Worm (Caenorhabditis elegans): Measurements from ENCODE around the gene F17C11.11.

The F17C11.11 gene

DNA sequence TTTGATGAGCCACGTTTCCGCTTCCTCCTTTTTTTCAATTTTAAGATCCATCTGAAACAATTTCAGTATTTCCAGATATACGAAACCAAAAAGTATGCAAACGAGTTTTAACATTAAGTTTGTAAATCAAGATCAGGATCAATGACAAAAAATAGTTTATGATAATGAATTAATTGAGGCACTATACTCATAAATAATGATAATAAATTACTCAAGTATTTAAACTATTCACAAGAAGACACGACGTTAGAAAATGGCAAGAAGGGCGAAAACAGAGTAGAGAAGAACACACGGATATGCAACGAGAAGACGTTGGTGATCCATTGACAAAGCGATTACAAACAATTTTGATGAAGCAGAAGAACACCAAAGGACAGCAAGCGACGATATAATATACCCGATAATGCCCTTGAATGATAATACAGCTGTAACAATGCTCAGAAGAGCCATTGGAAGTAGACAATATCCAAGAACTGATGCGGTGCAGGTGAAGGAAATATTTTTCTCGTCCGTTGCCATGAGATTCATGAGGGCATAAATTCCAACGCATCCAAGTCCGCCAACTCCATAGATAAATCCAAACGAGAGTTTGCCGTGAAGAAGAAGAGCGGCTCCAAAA is 45.0 kb downstream of the F17C11.11 start, which contains the start of gene F32D8.4:
TSS of gene F32D8.4 (minus strand) at position 51 of the 619 bp plus-strand sequence.
- TF ChIP-seq nhr-237 (tag; optimal IDR thresholded peaks at IDR 0.05) = no peak
- TF ChIP-seq cnd-1 (tag; optimal IDR thresholded peaks at IDR 0.05) = no peak
- no peak for TF ChIP-seq blmp-1 (tag; optimal IDR thresholded peaks at IDR 0.05)
- no peak for TF ChIP-seq hlh-1 (tag; optimal IDR thresholded peaks at IDR 0.05)
- TF ChIP-seq elt-1 (tag; optimal IDR thresholded peaks at IDR 0.05; ENCODE audit: borderline replicate concordance, insufficient read depth) = no peak
- no peak for TF ChIP-seq ceh-39 (tag; optimal IDR thresholded peaks at IDR 0.05)
- no peak for TF ChIP-seq drap-1 (GFP tag; optimal IDR thresholded peaks at IDR 0.05)
- TF ChIP-seq ceh-43 (GFP tag; optimal IDR thresholded peaks at IDR 0.05) = no peak
- no peak for TF ChIP-seq bed-3 (GFP tag; optimal IDR thresholded peaks at IDR 0.05)
- TF ChIP-seq nhr-12 (tag; optimal IDR thresholded peaks at IDR 0.05) = no peak
- no peak for TF ChIP-seq zip-8 (tag; optimal IDR thresholded peaks at IDR 0.05)
- no peak for TF ChIP-seq nhr-76 (tag; optimal IDR thresholded peaks at IDR 0.05)
- TF ChIP-seq ztf-11 (tag; optimal IDR thresholded peaks at IDR 0.05) = no peak
- TF ChIP-seq nhr-2 (tag; optimal IDR thresholded peaks at IDR 0.05) = no peak
- TF ChIP-seq lsy-2 (tag; optimal IDR thresholded peaks at IDR 0.05) = no peak
- TF ChIP-seq unc-39 (tag; optimal IDR thresholded peaks at IDR 0.05) = no peak
- no peak for TF ChIP-seq nhr-28 (tag; optimal IDR thresholded peaks at IDR 0.05)

ce11 chrV:10890980-10891379 is 47.6 kb downstream of the F17C11.11 start, which contains the start of gene F32D8.12:
F32D8.12 (minus strand) TSS chrV:10891027.
- TF ChIP-seq mab-5 (tag; optimal IDR thresholded peaks at IDR 0.05) (no peak), flh-1 (GFP tag; optimal IDR thresholded peaks at IDR 0.05) (no peak), sem-2 (GFP tag; optimal IDR thresholded peaks at IDR 0.05) (no peak), nhr-12 (tag; optimal IDR thresholded peaks at IDR 0.05) (no peak), nhr-2 (tag; optimal IDR thresholded peaks at IDR 0.05) (no peak), unc-120 (tag; optimal IDR thresholded peaks at IDR 0.05; ENCODE audit: poor library complexity, severe bottlenecking) (no peak), bed-3 (GFP tag; optimal IDR thresholded peaks at IDR 0.05) (no peak), mls-2 (tag; optimal IDR thresholded peaks at IDR 0.05) (no peak), lin-32 (GFP tag; optimal IDR thresholded peaks at IDR 0.05) (no peak)

DNA sequence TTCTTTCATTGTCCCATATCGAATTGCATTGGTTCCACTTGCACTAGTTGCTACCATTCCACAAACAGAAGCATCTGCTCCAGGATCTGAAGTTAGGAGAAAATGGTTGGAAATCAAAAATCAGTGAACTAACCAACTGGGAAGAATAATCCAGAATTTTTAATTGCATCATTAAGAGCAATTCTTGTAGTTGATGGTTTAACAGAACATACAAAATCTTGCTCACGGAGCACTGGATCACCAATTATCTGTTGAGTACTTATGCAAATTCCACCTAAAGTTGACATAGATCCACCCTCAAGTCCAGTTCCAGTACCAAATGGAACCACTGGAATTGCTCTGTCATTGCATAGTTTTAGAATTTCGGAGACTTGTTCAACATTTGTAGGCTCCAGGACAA is 48.8 kb downstream of the F17C11.11 start:
- TF ChIP-seq blmp-1 (tag; optimal IDR thresholded peaks at IDR 0.05) (no peak), lin-13 (tag; optimal IDR thresholded peaks at IDR 0.05) (no peak), nhr-12 (tag; optimal IDR thresholded peaks at IDR 0.05) (no peak), tbx-8 (GFP tag; optimal IDR thresholded peaks at IDR 0.05) (no peak), drap-1 (GFP tag; optimal IDR thresholded peaks at IDR 0.05) (no peak), M03D4.4 (tag; optimal IDR thresholded peaks at IDR 0.05) (no peak), elt-1 (tag; optimal IDR thresholded peaks at IDR 0.05; ENCODE audit: borderline replicate concordance, insufficient read depth) (no peak), elt-3 (tag; optimal IDR thresholded peaks at IDR 0.05) (no peak), zip-8 (tag; optimal IDR thresholded peaks at IDR 0.05) (no peak), ham-2 (GFP tag; optimal IDR thresholded peaks at IDR 0.05) (no peak), ceh-83 (GFP tag; optimal IDR thresholded peaks at IDR 0.05) (no peak), flh-1 (GFP tag; optimal IDR thresholded peaks at IDR 0.05) (no peak), ceh-39 (tag; optimal IDR thresholded peaks at IDR 0.05) (no peak), mab-5 (tag; optimal IDR thresholded peaks at IDR 0.05) (no peak), mls-2 (tag; optimal IDR thresholded peaks at IDR 0.05) (no peak), unc-62 (GFP tag; optimal IDR thresholded peaks at IDR 0.05) (no peak), nhr-28 (tag; optimal IDR thresholded peaks at IDR 0.05) (no peak), cnd-1 (tag; optimal IDR thresholded peaks at IDR 0.05) (no peak), hlh-1 (tag; optimal IDR thresholded peaks at IDR 0.05) (no peak)

DNA sequence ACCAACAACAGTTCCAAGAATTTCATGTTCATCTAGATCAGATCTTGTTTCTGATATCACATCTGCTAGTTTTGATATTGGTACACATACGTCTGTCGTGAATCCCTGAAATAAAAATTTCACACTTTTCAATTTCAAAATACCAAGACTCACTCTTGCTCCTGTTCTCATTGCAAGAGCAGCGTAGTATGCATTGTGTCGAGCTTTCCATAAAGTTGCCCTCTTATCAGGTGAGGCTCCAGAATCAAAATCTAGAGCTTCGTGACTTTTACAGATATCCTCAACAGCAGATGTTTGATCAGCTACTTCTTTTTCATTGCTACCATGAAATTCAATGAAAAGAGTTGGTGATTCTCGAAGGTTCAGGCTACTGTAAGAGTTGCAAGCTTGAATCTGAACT is 49.6 kb downstream of the F17C11.11 start, which contains the start of gene F32D8.11:
TSS of gene F32D8.11 (minus strand) at position 101 of the 400 bp plus-strand sequence.
- TF ChIP-seq hlh-1 (tag; optimal IDR thresholded peaks at IDR 0.05) = no peak
- no peak for TF ChIP-seq sem-2 (GFP tag; optimal IDR thresholded peaks at IDR 0.05)
- no peak for TF ChIP-seq snpc-4 (tag; optimal IDR thresholded peaks at IDR 0.05)
- TF ChIP-seq sptf-1 (tag; optimal IDR thresholded peaks at IDR 0.05) = no peak
- no peak for TF ChIP-seq nhr-237 (tag; optimal IDR thresholded peaks at IDR 0.05)
- TF ChIP-seq tbx-8 (GFP tag; optimal IDR thresholded peaks at IDR 0.05) = no peak
- no peak for TF ChIP-seq bed-3 (GFP tag; optimal IDR thresholded peaks at IDR 0.05)
- TF ChIP-seq lsy-2 (tag; optimal IDR thresholded peaks at IDR 0.05) = no peak
- TF ChIP-seq M03D4.4 (tag; optimal IDR thresholded peaks at IDR 0.05) = no peak
- TF ChIP-seq ztf-11 (tag; optimal IDR thresholded peaks at IDR 0.05) = no peak
- TF ChIP-seq mep-1 (tag; optimal IDR thresholded peaks at IDR 0.05) = no peak
- TF ChIP-seq nhr-76 (tag; optimal IDR thresholded peaks at IDR 0.05) = no peak

All from whole organism, mixed stage, embryonic.